Worm (Caenorhabditis elegans) whole organism, L1 larva: ENCODE measurements around the gene hlh-4.

Source experiments
- C04F5.9 ChIP-seq: sonication (generic microtip); optimal IDR thresholded peaks from 2 replicates; lab custom pipeline; 2016; ENCODE audit warnings: missing genetic modification characterization, missing compliant biosample characterization
- C16A3.4 ChIP-seq: fragments of 150-350 bp; optimal IDR thresholded peaks from 2 replicates; lab custom pipeline; 2014; ENCODE audit warnings: missing biosample characterization, missing genetic modification characterization
- C34B4.2 ChIP-seq: sonication (generic microtip); optimal IDR thresholded peaks from 2 replicates; lab custom pipeline; 2017; ENCODE audit warnings: mild to moderate bottlenecking, missing genetic modification characterization, missing compliant biosample characterization
- ama-1 ChIP-seq: fragments of 150-350 bp; optimal IDR thresholded peaks from 2 replicates; lab custom pipeline; 2014
- ceh-82 ChIP-seq, 3 experiments: fragments of 150-350 bp in 1 of 3; sonication (generic microtip) in 2 of 3; optimal IDR thresholded peaks; 2 replicates each; lab custom pipeline; 2014 to 2017; ENCODE audit warnings: missing biosample characterization in 3 of 3, missing genetic modification characterization in 3 of 3
- ceh-88 ChIP-seq: fragments of 200-800 bp; sonication (Bioruptor generic); IDR thresholded peaks from 2 replicates; pipeline ENCODE4 v1.3.6; 2022; ENCODE audit warnings: missing genetic modification characterization, missing compliant biosample characterization
- ceh-90 ChIP-seq: sonication (generic microtip); optimal IDR thresholded peaks from 2 replicates; lab custom pipeline; 2016; ENCODE audit warnings: missing genetic modification characterization, missing compliant biosample characterization
- ces-1 ChIP-seq: fragments of 150-350 bp; optimal IDR thresholded peaks from 2 replicates; lab custom pipeline; 2014; ENCODE audit warnings: missing biosample characterization, missing genetic modification reagents, missing genetic modification characterization
- dpl-1 ChIP-seq, 3 experiments: fragments of 150-350 bp in 2 of 3; sonication (generic microtip) in 1 of 3; optimal IDR thresholded peaks; 2 replicates each; lab custom pipeline; 2014 to 2017; ENCODE audit warnings: missing biosample characterization in 3 of 3, missing genetic modification characterization in 3 of 3, missing genetic modification reagents in 3 of 3
- dsc-1 ChIP-seq: sonication (generic microtip); optimal IDR thresholded peaks from 2 replicates; lab custom pipeline; 2016; ENCODE audit warnings: mild to moderate bottlenecking, missing genetic modification characterization, missing compliant biosample characterization
- efl-1 ChIP-seq, 4 experiments: fragments of 150-350 bp; optimal IDR thresholded peaks in 3 of 4; peaks in 1 of 4; 1 replicate in 1 of 4; 2 replicates in 3 of 4; lab custom pipeline; 2014; ENCODE audit warnings: missing biosample characterization in 2 of 4, missing genetic modification characterization in 2 of 4, missing genetic modification reagents in 2 of 4
- efl-3 ChIP-seq: fragments of 200-800 bp; sonication (Bioruptor generic); optimal IDR thresholded peaks from 2 replicates; lab custom pipeline; 2018; ENCODE audit warnings: mild to moderate bottlenecking, missing genetic modification characterization, missing compliant biosample characterization
- elt-2 ChIP-seq: sonication (generic microtip); optimal IDR thresholded peaks from 2 replicates; lab custom pipeline; 2016; ENCODE audit warnings: missing genetic modification characterization, mild to moderate bottlenecking, inconsistent platforms, missing compliant biosample characterization, missing genetic modification reagents
- elt-3 ChIP-seq, 6 experiments: fragments of 150-350 bp in 1 of 6; sonication (generic microtip); optimal IDR thresholded peaks; 2 replicates each; lab custom pipeline; 2017 to 2018; ENCODE audit warnings: missing biosample characterization in 6 of 6, missing genetic modification characterization in 6 of 6, inconsistent platforms in 1 of 6
- ets-5 ChIP-seq: fragments of 200-800 bp; sonication (Bioruptor generic); IDR thresholded peaks from 2 replicates; pipeline ENCODE4 v1.3.6; 2022; ENCODE audit warnings: missing genetic modification characterization, missing compliant biosample characterization
- fkh-4 ChIP-seq: sonication (generic microtip); optimal IDR thresholded peaks from 2 replicates; lab custom pipeline; 2016; ENCODE audit warnings: missing compliant biosample characterization, missing genetic modification characterization, borderline replicate concordance
- fkh-8 ChIP-seq: sonication (generic microtip); optimal IDR thresholded peaks from 2 replicates; lab custom pipeline; 2016; ENCODE audit warnings: mild to moderate bottlenecking, missing genetic modification characterization, missing compliant biosample characterization
- hlh-17 ChIP-seq: fragments of 200-800 bp; sonication (Bioruptor generic); optimal IDR thresholded peaks from 2 replicates; lab custom pipeline; 2018; ENCODE audit warnings: missing genetic modification characterization, mild to moderate bottlenecking, missing compliant biosample characterization, moderate library complexity, borderline replicate concordance
- hlh-4 ChIP-seq: sonication (generic microtip); optimal IDR thresholded peaks from 2 replicates; lab custom pipeline; 2016; ENCODE audit warnings: mild to moderate bottlenecking, missing genetic modification characterization, missing compliant biosample characterization
- hpl-2 ChIP-seq: fragments of 150-350 bp; optimal IDR thresholded peaks from 2 replicates; lab custom pipeline; 2014; ENCODE audit warnings: missing biosample characterization, missing genetic modification reagents, missing genetic modification characterization
- isw-1 ChIP-seq: fragments of 200-800 bp; sonication (Bioruptor generic); IDR thresholded peaks from 2 replicates; pipeline ENCODE4 v1.3.6; 2022; ENCODE audit warnings: missing genetic modification characterization, missing compliant biosample characterization
- jun-1 ChIP-seq: fragments of 150-350 bp; optimal IDR thresholded peaks from 2 replicates; lab custom pipeline; 2014; ENCODE audit warnings: missing biosample characterization, missing genetic modification reagents, missing genetic modification characterization
- lin-14 ChIP-seq: fragments of 200-800 bp; sonication (Bioruptor generic); optimal IDR thresholded peaks from 2 replicates; lab custom pipeline; 2018; ENCODE audit warnings: mild to moderate bottlenecking, missing genetic modification characterization, moderate library complexity, missing compliant biosample characterization
- lin-15B ChIP-seq: fragments of 150-350 bp; sonication (generic microtip); optimal IDR thresholded peaks from 3 replicates; lab custom pipeline; 2014; ENCODE audit warnings: missing biosample characterization, missing genetic modification characterization
- lsy-2 ChIP-seq, 2 experiments: fragments of 150-350 bp; optimal IDR thresholded peaks; 2 replicates each; lab custom pipeline; 2014; ENCODE audit warnings: missing biosample characterization in 2 of 2, missing genetic modification characterization in 2 of 2
- nhr-19 ChIP-seq: fragments of 200-800 bp; sonication (Bioruptor generic); conservative IDR thresholded peaks from 2 replicates; pipeline ENCODE4 v1.3.6; 2022; ENCODE audit warnings: missing genetic modification characterization, missing compliant biosample characterization
- nhr-20 ChIP-seq: sonication (generic microtip); optimal IDR thresholded peaks from 2 replicates; lab custom pipeline; 2016; ENCODE audit warnings: mild to moderate bottlenecking, missing genetic modification characterization, missing compliant biosample characterization
- nhr-47 ChIP-seq: sonication (generic microtip); optimal IDR thresholded peaks from 2 replicates; lab custom pipeline; 2016; ENCODE audit warnings: mild to moderate bottlenecking, missing genetic modification characterization, moderate library complexity, missing compliant biosample characterization
- nhr-71 ChIP-seq: sonication (generic microtip); optimal IDR thresholded peaks from 2 replicates; lab custom pipeline; 2016; ENCODE audit warnings: mild to moderate bottlenecking, missing genetic modification characterization, moderate library complexity, missing compliant biosample characterization
- nhr-77 ChIP-seq: fragments of 150-350 bp; optimal IDR thresholded peaks from 2 replicates; lab custom pipeline; 2014; ENCODE audit warnings: missing biosample characterization, missing genetic modification characterization
- pax-3 ChIP-seq: fragments of 200-800 bp; sonication (Bioruptor generic); optimal IDR thresholded peaks from 2 replicates; lab custom pipeline; 2018; ENCODE audit warnings: mild to moderate bottlenecking, missing genetic modification characterization, moderate library complexity, missing compliant biosample characterization
- rnt-1 ChIP-seq: sonication (generic microtip); optimal IDR thresholded peaks from 2 replicates; lab custom pipeline; 2016; ENCODE audit warnings: mild to moderate bottlenecking, missing genetic modification characterization, moderate library complexity, missing compliant biosample characterization
- snpc-4 ChIP-seq: fragments of 150-350 bp; optimal IDR thresholded peaks from 2 replicates; lab custom pipeline; 2014; ENCODE audit warnings: missing biosample characterization, missing genetic modification characterization
- snu-23 ChIP-seq: sonication (generic microtip); optimal IDR thresholded peaks from 2 replicates; lab custom pipeline; 2016; ENCODE audit warnings: missing genetic modification characterization, missing compliant biosample characterization
- sox-4 ChIP-seq: sonication (generic microtip); optimal IDR thresholded peaks from 2 replicates; lab custom pipeline; 2016; ENCODE audit warnings: missing genetic modification characterization, missing compliant biosample characterization
- sptf-1 ChIP-seq: fragments of 150-350 bp; optimal IDR thresholded peaks from 2 replicates; lab custom pipeline; 2014; ENCODE audit warnings: missing biosample characterization, missing genetic modification characterization
- swsn-7 ChIP-seq: sonication (generic microtip); optimal IDR thresholded peaks from 2 replicates; lab custom pipeline; 2016; ENCODE audit warnings: missing genetic modification characterization, missing compliant biosample characterization
- unc-86 ChIP-seq: sonication (generic microtip); optimal IDR thresholded peaks from 2 replicates; lab custom pipeline; 2016; ENCODE audit warnings: missing genetic modification characterization, missing compliant biosample characterization
- zag-1 ChIP-seq: fragments of 150-350 bp; optimal IDR thresholded peaks from 2 replicates; lab custom pipeline; 2014; ENCODE audit warnings: missing biosample characterization, missing genetic modification characterization
- ztf-11 ChIP-seq, 2 experiments: sonication (generic microtip); optimal IDR thresholded peaks; 2 replicates each; lab custom pipeline; 2016 to 2017; ENCODE audit warnings: missing genetic modification characterization in 2 of 2, missing biosample characterization in 1 of 2, missing compliant biosample characterization in 1 of 2
- ztf-4 ChIP-seq: fragments of 150-350 bp; optimal IDR thresholded peaks from 2 replicates; lab custom pipeline; 2014; ENCODE audit warnings: missing biosample characterization, missing genetic modification characterization

Gene hlh-4

DNA sequence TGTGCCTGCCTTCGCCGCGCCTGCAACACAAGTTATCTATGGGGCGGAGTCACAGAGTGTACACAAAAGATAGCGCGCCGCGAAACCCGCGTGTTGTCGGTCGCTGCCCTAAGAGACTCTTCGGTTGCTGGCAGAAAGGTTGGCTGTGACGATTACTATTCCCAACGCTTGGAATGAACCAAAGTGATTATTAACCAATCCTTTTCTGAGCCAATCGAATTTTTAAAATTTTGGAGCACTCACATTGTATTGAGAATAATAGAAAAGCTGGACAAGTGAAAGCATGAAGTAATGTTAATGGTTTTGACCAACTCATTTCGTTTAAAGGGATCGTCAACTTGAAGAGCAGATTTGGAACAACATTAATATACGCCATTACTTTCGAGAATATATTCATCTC, 21.6 kb downstream of the hlh-4 start (continued):
- TF ChIP-seq dpl-1 (GFP tag; optimal IDR thresholded peaks at IDR 0.05; lab: Kevin White, UChicago) (peak; percentile 7 to 46 (median 25)), ceh-90 (tag; lab: Kevin White, UChicago) (peak; percentile 20), pax-3 (tag; lab: Kevin White, UChicago) (peak; percentile 50), ets-5 (no peak), unc-86 (peak; percentile 32), nhr-47 (tag; lab: Kevin White, UChicago) (peak; percentile 84), nhr-19 (GFP tag; lab: Robert Waterston, UW) (peak; percentile 88), C16A3.4 (tag; lab: Kevin White, UChicago) (no peak), dsc-1 (tag; lab: Kevin White, UChicago) (peak; percentile 81), lin-15B (tag; lab: Kevin White, UChicago) (peak; percentile 35), efl-3 (GFP tag; lab: Kevin White, UChicago) (no peak), lsy-2 (tag; optimal IDR thresholded peaks at IDR 0.05; lab: Kevin White, UChicago) (peak; percentile 32 to 69), efl-1 (optimal IDR thresholded peaks at IDR 0.05; lab: Kevin White, UChicago) (peak; percentile 35 to 59), efl-1 (GFP tag; optimal IDR thresholded peaks at IDR 0.05 in 1 of 2; lab: Kevin White, UChicago) (peak; percentile 37 to 97), swsn-7 (tag; lab: Kevin White, UChicago) (peak; percentile 78), ces-1 (GFP tag; lab: Kevin White, UChicago) (no peak), snu-23 (GFP tag; lab: Kevin White, UChicago) (peak; percentile 81), hlh-4 (tag; lab: Kevin White, UChicago) (no peak), sox-4 (no peak), C04F5.9 (tag; lab: Kevin White, UChicago) (peak; percentile 43), nhr-20 (tag; lab: Kevin White, UChicago) (peak; percentile 80), ceh-88 (peak; percentile 62; the same call in 1 of the 2 replicates), zag-1 (tag; lab: Kevin White, UChicago) (no peak), ceh-82 (tag; optimal IDR thresholded peaks at IDR 0.05; lab: Kevin White, UChicago) (peak; percentile 43 to 56 (median 48)), fkh-4 (tag; lab: Kevin White, UChicago) (no peak), rnt-1 (peak; percentile 90), isw-1 (GFP tag; lab: Robert Waterston, UW) (no peak), lin-14 (peak; percentile 64), ama-1 (peak; percentile 91), elt-3 (tag; optimal IDR thresholded peaks at IDR 0.05; lab: Kevin White, UChicago) (peak in 4 of 6 experiments; percentile 3 to 14 (median 8)), elt-2 (tag; lab: Kevin White, UChicago) (peak; percentile 91), snpc-4 (tag; lab: Kevin White, UChicago) (peak; percentile 99), ztf-4 (peak; percentile 24), fkh-8 (tag; lab: Kevin White, UChicago) (no peak), sptf-1 (tag; lab: Kevin White, UChicago) (no peak), C34B4.2 (tag; lab: Kevin White, UChicago) (no peak), ztf-11 (tag; optimal IDR thresholded peaks at IDR 0.05; lab: Kevin White, UChicago) (peak in 1 of 2 experiments; percentile 37), hpl-2 (GFP tag; lab: Kevin White, UChicago) (peak; percentile 34), jun-1 (peak; percentile 4), nhr-77 (tag; lab: Kevin White, UChicago) (peak; percentile 40)

DNA sequence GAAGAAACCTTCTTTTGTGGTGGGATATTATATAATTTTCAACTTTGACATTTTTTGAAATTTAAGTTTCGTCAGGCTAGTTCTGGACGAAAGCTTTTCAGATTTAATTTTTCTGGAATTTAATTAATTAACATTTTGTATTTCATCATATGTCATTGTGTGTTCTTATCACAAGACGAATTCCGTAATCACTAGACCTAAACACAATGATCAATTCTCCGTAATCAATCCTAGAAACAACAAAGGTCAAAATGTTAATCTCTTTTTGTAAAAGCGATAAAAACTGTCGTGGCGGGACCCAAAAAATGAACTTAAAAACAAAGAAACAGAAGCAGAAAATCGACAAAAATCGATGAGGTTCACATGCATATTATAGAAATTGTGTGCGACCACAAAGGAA, 24.1 kb downstream of the hlh-4 start:
- TF ChIP-seq elt-2 (tag; lab: Kevin White, UChicago) (peak; percentile 50), nhr-71 (tag; lab: Kevin White, UChicago) (peak; percentile 29), hlh-17 (GFP tag; lab: Kevin White, UChicago) (no peak)
